Fruit fly (Drosophila melanogaster): ENCODE results near the gene Mpi.
A peak's percentile ranks its signal among the peaks of the same experiment; 100 is the strongest.

Mpi gene

dm6 chr3R:9808946-9809545 lies 49.6 kb downstream of the Mpi start, which contains the start of gene FBXO11 (continued):
- TF ChIP-seq ham (GFP tag; IDR thresholded peaks at IDR 0.05) (no peak), CG7271 (tag; optimal IDR thresholded peaks at IDR 0.05) (no peak), ems (GFP tag; optimal IDR thresholded peaks at IDR 0.05) (no peak), Dbx (GFP tag; IDR thresholded peaks at IDR 0.05) (no peak), CG13287 (GFP tag; IDR thresholded peaks at IDR 0.05; ENCODE audit: partially characterized antibody) (peak; percentile 70), croc (GFP tag; conservative IDR thresholded peaks at IDR 0.05) (no peak), CG2120 (GFP tag; optimal IDR thresholded peaks at IDR 0.05) (no peak), Hr51 (GFP tag; optimal IDR thresholded peaks at IDR 0.05) (no peak), Xbp1 (GFP tag; optimal IDR thresholded peaks at IDR 0.05) (no peak), Ada2b (GFP tag; IDR thresholded peaks at IDR 0.05) (no peak), CG8478 (optimal IDR thresholded peaks at IDR 0.05) (peak; percentile 95), CrebB (tag; optimal IDR thresholded peaks at IDR 0.05) (no peak), Taf1 (GFP tag; IDR thresholded peaks at IDR 0.05) (no peak), MBD-R2 (GFP tag; IDR thresholded peaks at IDR 0.05) (peak; percentile 59), CG10431 (GFP tag; optimal IDR thresholded peaks at IDR 0.05) (no peak), grau (tag; optimal IDR thresholded peaks at IDR 0.05) (no peak), CG14050 (GFP tag; IDR thresholded peaks at IDR 0.05) (no peak), Atf-2 (GFP tag; optimal IDR thresholded peaks at IDR 0.05) (no peak), Kr (GFP tag; optimal IDR thresholded peaks at IDR 0.05) (no peak), CG11247 (GFP tag; IDR thresholded peaks at IDR 0.05) (no peak), CG4404 (GFP tag; IDR thresholded peaks at IDR 0.05) (no peak), CG16815 (GFP tag; optimal IDR thresholded peaks at IDR 0.05) (no peak), CG1602 (GFP tag; optimal IDR thresholded peaks at IDR 0.05) (no peak), CG1024 (GFP tag; IDR thresholded peaks at IDR 0.05) (no peak), CG18262 (tag; optimal IDR thresholded peaks at IDR 0.05) (no peak), CG32767 (GFP tag; IDR thresholded peaks at IDR 0.05) (no peak), sqz (GFP tag; optimal IDR thresholded peaks at IDR 0.05) (no peak), Bdp1 (GFP tag; optimal IDR thresholded peaks at IDR 0.05) (no peak), Dek (tag; optimal IDR thresholded peaks at IDR 0.05) (no peak), H15 (GFP tag; IDR thresholded peaks at IDR 0.05) (no peak), jumu (GFP tag; optimal IDR thresholded peaks at IDR 0.05) (no peak), D19A (tag; optimal IDR thresholded peaks at IDR 0.05) (no peak), dysf (GFP tag; IDR thresholded peaks at IDR 0.05) (no peak), Gug (GFP tag; IDR thresholded peaks at IDR 0.05) (no peak), YL-1 (GFP tag; optimal IDR thresholded peaks at IDR 0.05) (peak; percentile 98), ranshi (GFP tag; IDR thresholded peaks at IDR 0.05) (no peak), CG1792 (GFP tag; optimal IDR thresholded peaks at IDR 0.05) (no peak), cato (GFP tag; optimal IDR thresholded peaks at IDR 0.05; ENCODE audit: borderline replicate concordance) (no peak), Asciz (GFP tag; optimal IDR thresholded peaks at IDR 0.05) (no peak), CG9797 (GFP tag; optimal IDR thresholded peaks at IDR 0.05) (peak; percentile 89), zen (tag; optimal IDR thresholded peaks at IDR 0.05) (no peak), nerfin-1 (tag; optimal IDR thresholded peaks at IDR 0.05) (peak; percentile 32), CG10209 (GFP tag; optimal IDR thresholded peaks at IDR 0.05) (no peak), CG3281 (GFP tag; optimal IDR thresholded peaks at IDR 0.05) (peak; percentile 15), CG2116 (GFP tag; optimal IDR thresholded peaks at IDR 0.05) (peak; percentile 67), CG18476 (GFP tag; optimal IDR thresholded peaks at IDR 0.05) (no peak), lab (GFP tag; optimal IDR thresholded peaks at IDR 0.05) (no peak), CG13894 (tag; optimal IDR thresholded peaks at IDR 0.05) (no peak), CG31388 (GFP tag; optimal IDR thresholded peaks at IDR 0.05) (no peak), CG12942 (GFP tag; optimal IDR thresholded peaks at IDR 0.05) (no peak), CG3163 (GFP tag; optimal IDR thresholded peaks at IDR 0.05) (peak; percentile 11), CG7357 (GFP tag; IDR thresholded peaks at IDR 0.05) (no peak)

All from whole organism, embryonic.